Worm (Caenorhabditis elegans): ENCODE data around the gene frg-1.

DNA sequence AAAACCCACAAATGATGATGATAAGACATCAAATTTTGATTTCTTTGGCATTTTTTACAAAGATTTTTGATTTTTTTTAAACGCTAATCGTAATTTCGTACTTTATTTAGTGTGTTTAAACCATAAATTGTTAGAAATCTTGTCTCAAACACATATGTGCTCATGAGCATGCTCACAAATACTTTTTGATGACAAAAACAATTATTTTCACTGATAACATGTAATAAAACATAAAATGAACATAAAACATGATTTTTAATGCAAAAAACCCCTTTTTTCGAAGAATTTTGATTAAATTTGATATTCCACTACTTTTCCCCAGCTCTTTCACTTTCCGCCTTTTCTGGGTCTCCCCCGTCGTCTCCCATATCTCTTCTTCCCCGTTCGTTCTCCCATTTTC is 46.2 kb upstream of the frg-1 start:
- TF ChIP-seq pag-3 (tag; optimal IDR thresholded peaks at IDR 0.05; ENCODE audit: borderline replicate concordance, insufficient read depth) (no peak), nhr-237 (tag; optimal IDR thresholded peaks at IDR 0.05) (no peak)

Data from whole organism, L1 larva.